Worm (Caenorhabditis elegans) whole organism, late embryonic: ENCODE data around the gene npr-12.

Experiments used
- ceh-2 ChIP-seq: sonication (generic microtip); optimal IDR thresholded peaks from 2 replicates; lab custom pipeline; 2016; ENCODE audit warnings: missing genotype, missing genetic modification characterization, missing compliant biosample characterization
- ceh-9 ChIP-seq: sonication (generic microtip); optimal IDR thresholded peaks from 2 replicates; lab custom pipeline; 2016; ENCODE audit warnings: mild to moderate bottlenecking, missing genetic modification characterization, inconsistent platforms, missing compliant biosample characterization
- lin-11 ChIP-seq: fragments of 200-800 bp; sonication (Bioruptor generic); optimal IDR thresholded peaks from 2 replicates; lab custom pipeline; 2018; ENCODE audit warnings: mild to moderate bottlenecking, missing genetic modification characterization, missing compliant biosample characterization
- nhr-11 ChIP-seq: fragments of 150-350 bp; optimal IDR thresholded peaks from 2 replicates; lab custom pipeline; 2014; ENCODE audit warnings: missing biosample characterization, missing genetic modification characterization
- sox-4 ChIP-seq: sonication (generic microtip); optimal IDR thresholded peaks from 2 replicates; lab custom pipeline; 2017; ENCODE audit warnings: mild to moderate bottlenecking, missing genetic modification characterization, inconsistent platforms, missing compliant biosample characterization
- unc-55 ChIP-seq: sonication (generic microtip); optimal IDR thresholded peaks from 2 replicates; lab custom pipeline; 2017; ENCODE audit warnings: missing biosample characterization, missing genetic modification reagents, missing genetic modification characterization

ce11 chrIV:6928417-6928816 lies 9.0 kb downstream of the npr-12 start, which contains the start of gene cest-6:
- TF ChIP-seq ceh-9: no peak
- TF ChIP-seq unc-55 (GFP tag; lab: Kevin White, UChicago): no peak
- TF ChIP-seq lin-11 (tag; lab: Kevin White, UChicago): no peak
- no peak for TF ChIP-seq sox-4
- no peak for TF ChIP-seq ceh-2
- no peak for TF ChIP-seq nhr-11
